Fruit fly (Drosophila melanogaster) whole organism, adult: ENCODE data around the gene CG3199.

ENCODE experiments used
- CG11617 ChIP-seq: fragments of 200-800 bp; sonication (Bioruptor generic); optimal IDR thresholded peaks from 2 replicates; lab custom pipeline; 2017; ENCODE audit warnings: mild to moderate bottlenecking, missing biosample characterization, missing genetic modification reagents, missing genetic modification characterization
- CG12768 ChIP-seq: fragments of 200-800 bp; sonication (Bioruptor generic); optimal IDR thresholded peaks from 2 replicates; lab custom pipeline; 2017; ENCODE audit warnings: missing biosample characterization, missing genetic modification characterization, mild to moderate bottlenecking, moderate library complexity, missing genetic modification reagents
- CG14711 ChIP-seq: fragments of 200-800 bp; sonication (Bioruptor generic); optimal IDR thresholded peaks from 2 replicates; lab custom pipeline; 2018; ENCODE audit warnings: missing biosample characterization, mild to moderate bottlenecking, missing genetic modification characterization, moderate library complexity
- CG5204 ChIP-seq: fragments of 200-800 bp; sonication (Bioruptor generic); optimal IDR thresholded peaks from 2 replicates; lab custom pipeline; 2016; ENCODE audit warnings: missing biosample characterization, missing genetic modification characterization
- CG7045 ChIP-seq: fragments of 200-800 bp; sonication (Bioruptor generic); optimal IDR thresholded peaks from 2 replicates; lab custom pipeline; 2017; ENCODE audit warnings: missing biosample characterization, mild to moderate bottlenecking, missing genetic modification characterization
- CG7101 ChIP-seq: fragments of 200-800 bp; sonication (Bioruptor generic); optimal IDR thresholded peaks from 2 replicates; lab custom pipeline; 2018; ENCODE audit warnings: missing biosample characterization, mild to moderate bottlenecking, missing genetic modification characterization, moderate library complexity
- Clk ChIP-seq: fragments of 200-800 bp; sonication (Bioruptor generic); optimal IDR thresholded peaks from 2 replicates; lab custom pipeline; 2017; ENCODE audit warnings: missing biosample characterization, missing genetic modification characterization
- Crg-1 ChIP-seq: fragments of 200-800 bp; sonication (Bioruptor generic); optimal IDR thresholded peaks from 2 replicates; lab custom pipeline; 2016; ENCODE audit warnings: missing biosample characterization, missing genetic modification characterization
- Hr96 ChIP-seq: fragments of 200-800 bp; sonication (Bioruptor generic); optimal IDR thresholded peaks from 2 replicates; lab custom pipeline; 2016; ENCODE audit warnings: missing biosample characterization, missing genetic modification characterization
- Mnt ChIP-seq: fragments of 200-800 bp; sonication (Bioruptor generic); optimal IDR thresholded peaks from 2 replicates; lab custom pipeline; 2016; ENCODE audit warnings: missing biosample characterization, mild to moderate bottlenecking, missing genetic modification characterization
- bab1 ChIP-seq: fragments of 200-800 bp; sonication (Bioruptor generic); optimal IDR thresholded peaks from 3 replicates; lab custom pipeline; 2019; ENCODE audit warnings: missing biosample characterization, mild to moderate bottlenecking, missing genetic modification characterization, moderate library complexity
- cic ChIP-seq: fragments of 200-800 bp; sonication (Bioruptor generic); optimal IDR thresholded peaks from 2 replicates; lab custom pipeline; 2017; ENCODE audit warnings: missing biosample characterization, mild to moderate bottlenecking, missing genetic modification characterization, moderate library complexity
- kay ChIP-seq: fragments of 200-800 bp; sonication (Bioruptor generic); peaks from one replicate; lab custom pipeline; 2016; ENCODE audit warnings: missing biosample characterization, missing genetic modification characterization, borderline replicate concordance
- ovo ChIP-seq: fragments of 200-800 bp; sonication (Bioruptor generic); optimal IDR thresholded peaks from 2 replicates; lab custom pipeline; 2016; ENCODE audit warnings: missing biosample characterization, missing genetic modification characterization
- pad ChIP-seq: fragments of 200-800 bp; sonication (Bioruptor generic); optimal IDR thresholded peaks from 3 replicates; lab custom pipeline; 2017; ENCODE audit warnings: missing biosample characterization, missing genetic modification characterization, mild to moderate bottlenecking, moderate library complexity, missing genetic modification reagents
- tj ChIP-seq: fragments of 200-800 bp; sonication (Bioruptor generic); optimal IDR thresholded peaks from 3 replicates; lab custom pipeline; 2017; ENCODE audit warnings: missing biosample characterization, mild to moderate bottlenecking, missing genetic modification characterization, moderate library complexity
- toe ChIP-seq: fragments of 200-800 bp; sonication (Bioruptor generic); optimal IDR thresholded peaks from 2 replicates; lab custom pipeline; 2016; ENCODE audit warnings: missing biosample characterization, missing genetic modification characterization

CG3199 gene

dm6 chr3R:14157331-14157730, 5.2 kb upstream of the CG3199 start, which contains the start of gene CG31533:
TSS of gene CG31533 (minus strand) at chr3R:14157431.
- TF ChIP-seq Mnt (GFP tag; lab: Kevin White, UChicago) (no peak), tj (GFP tag; lab: Kevin White, UChicago) (no peak), CG14711 (tag; lab: Kevin White, UChicago) (no peak), cic (no peak), CG7045 (GFP tag; lab: Kevin White, UChicago) (no peak), CG5204 (GFP tag; lab: Kevin White, UChicago) (no peak), kay (GFP tag; lab: Kevin White, UChicago) (no peak), Crg-1 (GFP tag; lab: Kevin White, UChicago) (no peak), bab1 (GFP tag; lab: Kevin White, UChicago) (no peak), CG11617 (no peak), ovo (no peak), CG12768 (GFP tag; lab: Kevin White, UChicago) (no peak), Hr96 (no peak)

dm6 chr3R:14160178-14160577, 2.3 kb upstream of the CG3199 start, which contains the start of gene CG31327:
TSS of gene CG31327 (minus strand) at chr3R:14160278.
- TF ChIP-seq CG11617 (no peak), pad (GFP tag; lab: Kevin White, UChicago) (no peak), toe (GFP tag; lab: Kevin White, UChicago) (no peak), CG7101 (no peak), Crg-1 (GFP tag; lab: Kevin White, UChicago) (no peak), Clk (GFP tag; lab: Kevin White, UChicago) (no peak), ovo (no peak), kay (GFP tag; lab: Kevin White, UChicago) (no peak)
